Worm (Caenorhabditis elegans) whole organism, midembryonic: ENCODE data around the gene sri-32.
"Not testable (repeated sequence)": the region's sequence is repeated elsewhere in the genome, so short reads cannot be mapped to it uniquely, and the experiment has no call there.

Experiments
- T22C8.4 ChIP-seq: fragments of 200-800 bp; sonication (Bioruptor generic); IDR thresholded peaks from 2 replicates; pipeline ENCODE4 v1.3.6; 2022; ENCODE audit warnings: missing genetic modification characterization, missing compliant biosample characterization
- cog-1 ChIP-seq: sonication (generic microtip); optimal IDR thresholded peaks from 2 replicates; lab custom pipeline; 2016; ENCODE audit warnings: missing genetic modification characterization, missing compliant biosample characterization
- flt-1 ChIP-seq: fragments of 200-800 bp; sonication (Bioruptor generic); IDR thresholded peaks from 2 replicates; pipeline ENCODE4 v1.3.6; 2022; ENCODE audit warnings: missing genetic modification characterization, missing compliant biosample characterization
- klf-2 ChIP-seq: fragments of 200-800 bp; sonication (Bioruptor generic); conservative IDR thresholded peaks from 2 replicates; pipeline ENCODE4 v1.3.6; 2022; ENCODE audit warnings: missing genetic modification reagents, missing genetic modification characterization, missing compliant biosample characterization
- ref-1 ChIP-seq: fragments of 200-800 bp; sonication (Bioruptor generic); conservative IDR thresholded peaks from 2 replicates; pipeline ENCODE4 v1.3.6; 2022; ENCODE audit warnings: missing genetic modification reagents, missing genetic modification characterization, missing compliant biosample characterization
- tab-1 ChIP-seq: fragments of 200-800 bp; sonication (Bioruptor generic); IDR thresholded peaks from 2 replicates; pipeline ENCODE4 v1.3.6; 2022; ENCODE audit warnings: missing genetic modification characterization, missing compliant biosample characterization
- ztf-23 ChIP-seq: fragments of 200-800 bp; sonication (Bioruptor generic); IDR thresholded peaks from 2 replicates; pipeline ENCODE4 v1.3.6; 2022; ENCODE audit warnings: missing genetic modification reagents, missing genetic modification characterization, missing compliant biosample characterization
- ztf-29 ChIP-seq: fragments of 200-800 bp; sonication (Bioruptor generic); IDR thresholded peaks from 2 replicates; pipeline ENCODE4 v1.3.6; 2022; ENCODE audit warnings: missing genetic modification reagents, missing genetic modification characterization, missing compliant biosample characterization

- TF ChIP-seq klf-2 (GFP tag; lab: Robert Waterston, UW); cog-1 (tag; lab: Kevin White, UChicago); T22C8.4 (GFP tag; lab: Robert Waterston, UW); tab-1; ztf-23 (GFP tag; lab: Robert Waterston, UW); ztf-29 (GFP tag; lab: Robert Waterston, UW); flt-1; ref-1 (GFP tag; lab: Robert Waterston, UW): not testable (repeated sequence)
These were observed 29.1 kb upstream of the sri-32 start, which contains the start of the genes Y27F2A.6 and Y27F2A.8 for ce11 chrII:3183300-3183840.
